Fruit fly (Drosophila melanogaster) S2 (cell line): ENCODE data around the gene CG44044.

Source experiments
- CG8478 ChIP-seq: fragments of >200 bp; optimal IDR thresholded peaks from 2 replicates; lab custom pipeline; 2018
- CTCF ChIP-seq, 2 experiments: fragments of >200 bp; optimal IDR thresholded peaks; 2 replicates each; lab custom pipeline; 2018

DNA sequence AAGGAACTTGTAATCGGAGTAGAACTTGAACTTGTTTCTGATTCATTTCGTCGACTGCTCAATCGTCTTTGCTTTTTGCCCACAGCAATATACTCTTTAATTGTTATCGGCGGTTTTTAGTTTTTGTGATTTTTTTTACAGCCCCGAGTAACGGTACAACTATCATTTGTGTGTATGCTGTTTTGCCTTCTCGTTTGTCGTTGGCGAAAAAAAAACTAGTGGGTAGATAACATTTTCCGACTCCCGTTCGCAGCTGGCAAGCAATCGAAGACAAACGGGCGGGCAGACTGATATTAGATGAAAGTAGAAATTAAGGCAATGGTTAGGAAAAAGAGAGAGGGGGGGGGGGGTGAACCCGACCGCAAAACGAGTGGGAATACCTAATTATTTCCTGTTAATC lies 33.8 kb upstream of the CG44044 start:
- TF ChIP-seq CTCF (optimal IDR thresholded peaks at IDR 0.05; lab: Kevin White, UChicago) (no peak), CG8478 (lab: Kevin White, UChicago) (no peak)
